In the genomic region with DNA sequence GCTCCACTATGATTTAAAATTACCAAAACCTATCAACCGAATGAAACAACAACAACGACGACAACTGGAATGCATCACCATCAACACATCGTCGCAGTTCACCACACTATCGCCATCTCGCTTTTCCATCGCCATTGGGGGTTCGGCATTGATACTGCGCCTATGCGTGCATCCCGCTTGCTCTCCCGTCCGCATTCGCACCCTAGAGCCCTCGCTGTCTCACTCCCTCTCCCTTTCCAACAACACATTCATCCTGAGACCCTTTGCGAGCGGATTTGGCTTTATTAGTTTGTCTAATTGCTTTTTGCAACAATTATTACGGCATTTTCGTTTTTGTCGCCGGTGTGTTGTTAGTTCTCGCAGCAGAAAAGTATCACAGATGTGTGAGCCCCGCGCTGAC, we compare ENCODE assay signal across 1 fruit fly cellular context.
TF ChIP-seq lines count a peak whose summit lies in the region.

No protein-coding gene starts in this region.

TF ChIP-seq in whole organism, embryonic, 481 proteins besides CTCF, POLR2A, EP300 and RAD21 (continued from another document):
- TF ChIP-seq Fer2 (tag; optimal IDR thresholded peaks at IDR 0.05; lab: Kevin White, UChicago) (no peak), Bgb (GFP tag; IDR thresholded peaks at IDR 0.05; lab: Robert Waterston, UW; ENCODE audit: partially characterized antibody) (0 out of 2 replicates have a peak, but pooled peaks have one; percentile 34), btn (GFP tag; optimal IDR thresholded peaks at IDR 0.05; lab: Kevin White, UChicago) (no peak), CG30431 (GFP tag; optimal IDR thresholded peaks at IDR 0.05; lab: Kevin White, UChicago) (no peak), Hr51 (GFP tag; optimal IDR thresholded peaks at IDR 0.05; lab: Kevin White, UChicago) (no peak), lab (GFP tag; optimal IDR thresholded peaks at IDR 0.05; lab: Kevin White, UChicago) (no peak), HLHmδ (GFP tag; optimal IDR thresholded peaks at IDR 0.05; lab: Kevin White, UChicago) (peak; percentile 16), Sry-δ (GFP tag; optimal IDR thresholded peaks at IDR 0.05; lab: Kevin White, UChicago) (no peak), fru (optimal IDR thresholded peaks at IDR 0.05; lab: Kevin White, UChicago) (no peak), CG17328 (GFP tag; IDR thresholded peaks at IDR 0.05; lab: Robert Waterston, UW) (no peak), chm (GFP tag; IDR thresholded peaks at IDR 0.05; lab: Robert Waterston, UW) (0 out of 2 replicates have a peak, but pooled peaks have one; percentile 48), CG14860 (GFP tag; IDR thresholded peaks at IDR 0.05; lab: Robert Waterston, UW; ENCODE audit: partially characterized antibody) (0 out of 3 replicates have a peak, but pooled peaks have one; percentile 7), hb (GFP tag; IDR thresholded peaks at IDR 0.05; lab: Robert Waterston, UW; ENCODE audit: partially characterized antibody) (no peak), CG13775 (GFP tag; optimal IDR thresholded peaks at IDR 0.05; lab: Kevin White, UChicago) (no peak), CG6791 (GFP tag; IDR thresholded peaks at IDR 0.05; lab: Robert Waterston, UW; ENCODE audit: partially characterized antibody) (no peak), nau (GFP tag; optimal IDR thresholded peaks at IDR 0.05; lab: Kevin White, UChicago) (no peak), twi (tag; optimal IDR thresholded peaks at IDR 0.05; lab: Kevin White, UChicago) (peak; percentile 54), CG12155 (GFP tag; optimal IDR thresholded peaks at IDR 0.05; lab: Kevin White, UChicago) (no peak), zfh2 (GFP tag; optimal IDR thresholded peaks at IDR 0.05; lab: Kevin White, UChicago) (no peak), ewg (GFP tag; optimal IDR thresholded peaks at IDR 0.05; lab: Kevin White, UChicago) (peak; percentile 37), HLH4C (GFP tag; IDR thresholded peaks at IDR 0.05; lab: Robert Waterston, UW; ENCODE audit: partially characterized antibody) (0 out of 3 replicates have a peak, but pooled peaks have one; percentile 28), Pdp1 (GFP tag; optimal IDR thresholded peaks at IDR 0.05; lab: Kevin White, UChicago) (no peak), aop (GFP tag; IDR thresholded peaks at IDR 0.05; lab: Robert Waterston, UW) (no peak), vfl (GFP tag; optimal IDR thresholded peaks at IDR 0.05; lab: Kevin White, UChicago) (no peak), Opbp (GFP tag; IDR thresholded peaks at IDR 0.05; lab: Robert Waterston, UW; ENCODE audit: partially characterized antibody) (peak; percentile 71), HmgD (GFP tag; optimal IDR thresholded peaks at IDR 0.05; lab: Kevin White, UChicago) (peak; percentile 24), peb (GFP tag; IDR thresholded peaks at IDR 0.05; lab: Robert Waterston, UW) (no peak), CG16813 (GFP tag; IDR thresholded peaks at IDR 0.05; lab: Robert Waterston, UW; ENCODE audit: partially characterized antibody) (peak; percentile 35; the same call in 1 of the 3 replicates), cas (GFP tag; IDR thresholded peaks at IDR 0.05; lab: Robert Waterston, UW) (no peak), CG15479 (GFP tag; optimal IDR thresholded peaks at IDR 0.05; lab: Kevin White, UChicago) (peak; percentile 49), bigmax (GFP tag; optimal IDR thresholded peaks at IDR 0.05; lab: Kevin White, UChicago) (no peak), CG31365 (tag; optimal IDR thresholded peaks at IDR 0.05; lab: Kevin White, UChicago) (no peak), abd-A (tag; optimal IDR thresholded peaks at IDR 0.05; lab: Kevin White, UChicago) (peak; percentile 41), mld (GFP tag; IDR thresholded peaks at IDR 0.05; lab: Robert Waterston, UW; ENCODE audit: partially characterized antibody) (0 out of 3 replicates have a peak, but pooled peaks have one; percentile 10), CG18764 (GFP tag; optimal IDR thresholded peaks at IDR 0.05; lab: Kevin White, UChicago) (no peak), Atf3 (GFP tag; optimal IDR thresholded peaks at IDR 0.05; lab: Kevin White, UChicago) (no peak), CG6175 (GFP tag; IDR thresholded peaks at IDR 0.05; lab: Robert Waterston, UW) (no peak), ro (GFP tag; IDR thresholded peaks at IDR 0.05; lab: Robert Waterston, UW) (no peak), C15 (GFP tag; IDR thresholded peaks at IDR 0.05; lab: Robert Waterston, UW) (no peak), gsb-n (tag; optimal IDR thresholded peaks at IDR 0.05; lab: Kevin White, UChicago) (peak; percentile 16), unc-4 (GFP tag; IDR thresholded peaks at IDR 0.05; lab: Robert Waterston, UW; ENCODE audit: partially characterized antibody) (no peak), oc (tag; optimal IDR thresholded peaks at IDR 0.05; lab: Kevin White, UChicago) (peak; percentile 64), kni (GFP tag; optimal IDR thresholded peaks at IDR 0.05; lab: Kevin White, UChicago) (peak; percentile 5), fu2 (GFP tag; optimal IDR thresholded peaks at IDR 0.05; lab: Kevin White, UChicago) (no peak), CG11696 (GFP tag; IDR thresholded peaks at IDR 0.05; lab: Robert Waterston, UW) (no peak), phol (tag; optimal IDR thresholded peaks at IDR 0.05; lab: Kevin White, UChicago) (peak; percentile 54), sqz (GFP tag; optimal IDR thresholded peaks at IDR 0.05; lab: Kevin White, UChicago) (no peak), Ets65A (GFP tag; lab: Kevin White, UChicago) (no peak), CG8359 (GFP tag; optimal IDR thresholded peaks at IDR 0.05; lab: Kevin White, UChicago; ENCODE audit: borderline replicate concordance) (no peak), zen (tag; optimal IDR thresholded peaks at IDR 0.05; lab: Kevin White, UChicago) (peak; percentile 91), CG3163 (GFP tag; optimal IDR thresholded peaks at IDR 0.05; lab: Kevin White, UChicago) (no peak), cg (GFP tag; optimal IDR thresholded peaks at IDR 0.05; lab: Kevin White, UChicago) (peak; percentile 38), Med (GFP tag; lab: Kevin White, UChicago) (peak; percentile 55), D (optimal IDR thresholded peaks at IDR 0.05; lab: Kevin White, UChicago) (peak; percentile 90), D (GFP tag; optimal IDR thresholded peaks at IDR 0.05; lab: Kevin White, UChicago) (no peak), Lpt (GFP tag; optimal IDR thresholded peaks at IDR 0.05; lab: Kevin White, UChicago) (no peak), rib (GFP tag; IDR thresholded peaks at IDR 0.05; lab: Robert Waterston, UW) (peak; percentile 39; the same call in 1 of the 2 replicates), chinmo (GFP tag; IDR thresholded peaks at IDR 0.05; lab: Robert Waterston, UW; ENCODE audit: partially characterized antibody) (peak; percentile 87; the same call in 2 of the 4 replicates), CG13424 (tag; optimal IDR thresholded peaks at IDR 0.05; lab: Kevin White, UChicago) (no peak), Nf-YC (tag; optimal IDR thresholded peaks at IDR 0.05; lab: Kevin White, UChicago) (peak; percentile 99), CG12104 (GFP tag; optimal IDR thresholded peaks at IDR 0.05; lab: Kevin White, UChicago) (no peak), ken (GFP tag; IDR thresholded peaks at IDR 0.05; lab: Robert Waterston, UW) (no peak), crc (GFP tag; optimal IDR thresholded peaks at IDR 0.05; lab: Kevin White, UChicago) (no peak), Nf-YB (GFP tag; optimal IDR thresholded peaks at IDR 0.05; lab: Kevin White, UChicago) (peak; percentile 99), CG1832 (GFP tag; optimal IDR thresholded peaks at IDR 0.05; lab: Kevin White, UChicago) (peak; percentile 98), seq (GFP tag; IDR thresholded peaks at IDR 0.05; lab: Robert Waterston, UW) (0 out of 2 replicates have a peak, but pooled peaks have one; percentile 20), row (GFP tag; IDR thresholded peaks at IDR 0.05; lab: Robert Waterston, UW) (no peak), CG8478 (optimal IDR thresholded peaks at IDR 0.05; lab: Kevin White, UChicago) (peak; percentile 98), crol (GFP tag; IDR thresholded peaks at IDR 0.05; lab: Robert Waterston, UW) (peak; percentile 51), CG10321 (GFP tag; IDR thresholded peaks at IDR 0.05; lab: Robert Waterston, UW) (peak; percentile 99), Ada2b (GFP tag; IDR thresholded peaks at IDR 0.05; lab: Robert Waterston, UW) (no peak), ato (GFP tag; IDR thresholded peaks at IDR 0.05; lab: Robert Waterston, UW; ENCODE audit: partially characterized antibody) (peak; percentile 51; the same call in 1 of the 2 replicates), Adf1 (GFP tag; IDR thresholded peaks at IDR 0.05; lab: Robert Waterston, UW) (no peak), slp2 (GFP tag; optimal IDR thresholded peaks at IDR 0.05; lab: Kevin White, UChicago) (no peak), nmo (GFP tag; optimal IDR thresholded peaks at IDR 0.05; lab: Kevin White, UChicago) (peak; percentile 24), CG17359 (tag; optimal IDR thresholded peaks at IDR 0.05; lab: Kevin White, UChicago) (no peak), chif (GFP tag; optimal IDR thresholded peaks at IDR 0.05; lab: Kevin White, UChicago) (peak in 1 of 2 experiments; percentile 42), jing (GFP tag; optimal IDR thresholded peaks at IDR 0.05; lab: Kevin White, UChicago) (peak; percentile 74), cad (GFP tag; optimal IDR thresholded peaks at IDR 0.05; lab: Kevin White, UChicago) (peak; percentile 48), da (GFP tag; optimal IDR thresholded peaks at IDR 0.05; lab: Kevin White, UChicago) (no peak), sug (tag; optimal IDR thresholded peaks at IDR 0.05; lab: Kevin White, UChicago) (peak; percentile 86), lov (optimal IDR thresholded peaks at IDR 0.05; lab: Kevin White, UChicago) (no peak), lov (GFP tag; IDR thresholded peaks at IDR 0.05; lab: Robert Waterston, UW) (peak; percentile 21; the same call in 1 of the 3 replicates), Deaf1 (tag; optimal IDR thresholded peaks at IDR 0.05; lab: Kevin White, UChicago) (peak; percentile 69), BtbVII (GFP tag; optimal IDR thresholded peaks at IDR 0.05; lab: Kevin White, UChicago) (no peak), B-H1 (GFP tag; IDR thresholded peaks at IDR 0.05; lab: Robert Waterston, UW) (no peak), fd3F (GFP tag; optimal IDR thresholded peaks at IDR 0.05; lab: Kevin White, UChicago) (no peak), CG8765 (GFP tag; IDR thresholded peaks at IDR 0.05; lab: Robert Waterston, UW) (no peak), sna (GFP tag; IDR thresholded peaks at IDR 0.05; lab: Robert Waterston, UW; ENCODE audit: partially characterized antibody) (peak; percentile 59; the same call in 1 of the 2 replicates), CG11085 (GFP tag; IDR thresholded peaks at IDR 0.05; lab: Robert Waterston, UW) (no peak), CG15601 (tag; optimal IDR thresholded peaks at IDR 0.05; lab: Kevin White, UChicago) (peak; percentile 55), CG17829 (tag; optimal IDR thresholded peaks at IDR 0.05; lab: Kevin White, UChicago) (no peak), CG18262 (tag; optimal IDR thresholded peaks at IDR 0.05; lab: Kevin White, UChicago) (no peak), pfk (GFP tag; optimal IDR thresholded peaks at IDR 0.05; lab: Kevin White, UChicago) (no peak), pros (GFP tag; optimal IDR thresholded peaks at IDR 0.05; lab: Kevin White, UChicago) (no peak), onecut (GFP tag; IDR thresholded peaks at IDR 0.05; lab: Robert Waterston, UW) (no peak), insv (GFP tag; optimal IDR thresholded peaks at IDR 0.05; lab: Kevin White, UChicago) (peak in 1 of 2 experiments; percentile 28), eve (GFP tag; optimal IDR thresholded peaks at IDR 0.05; lab: Kevin White, UChicago) (no peak), sd (tag; optimal IDR thresholded peaks at IDR 0.05; lab: Kevin White, UChicago) (peak; percentile 77), CG4707 (GFP tag; optimal IDR thresholded peaks at IDR 0.05; lab: Kevin White, UChicago) (no peak), Sin3A (optimal IDR thresholded peaks at IDR 0.05; lab: Kevin White, UChicago) (no peak), lmd (GFP tag; IDR thresholded peaks at IDR 0.05; lab: Robert Waterston, UW) (no peak), CoRest (tag; optimal IDR thresholded peaks at IDR 0.05; lab: Kevin White, UChicago) (peak; percentile 67), CG10209 (GFP tag; optimal IDR thresholded peaks at IDR 0.05; lab: Kevin White, UChicago) (no peak), pan (optimal IDR thresholded peaks at IDR 0.05; lab: Kevin White, UChicago) (peak in 1 of 2 experiments; percentile 0), pan (GFP tag; optimal IDR thresholded peaks at IDR 0.05 in 1 of 2, IDR thresholded peaks at IDR 0.05 in 1 of 2) (no peak)
